Worm (Caenorhabditis elegans) whole organism, L1 larva: ENCODE measurements around the gene Y37A1A.3.

Source experiments
- C04F5.9 ChIP-seq: sonication (generic microtip); optimal IDR thresholded peaks from 2 replicates; lab custom pipeline; 2016; ENCODE audit warnings: missing genetic modification characterization, missing compliant biosample characterization
- C16A3.4 ChIP-seq: fragments of 150-350 bp; optimal IDR thresholded peaks from 2 replicates; lab custom pipeline; 2014; ENCODE audit warnings: missing biosample characterization, missing genetic modification characterization
- F16B12.6 ChIP-seq: fragments of 150-350 bp; optimal IDR thresholded peaks from 2 replicates; lab custom pipeline; 2014; ENCODE audit warnings: missing biosample characterization, missing genetic modification characterization
- ama-1 ChIP-seq: fragments of 150-350 bp; optimal IDR thresholded peaks from 2 replicates; lab custom pipeline; 2014
- blmp-1 ChIP-seq: fragments of 150-350 bp; optimal IDR thresholded peaks from 2 replicates; lab custom pipeline; 2014; ENCODE audit warnings: missing biosample characterization, missing genetic modification characterization
- ceh-63 ChIP-seq: fragments of 200-800 bp; sonication (Bioruptor generic); optimal IDR thresholded peaks from 2 replicates; lab custom pipeline; 2018; ENCODE audit warnings: mild to moderate bottlenecking, missing genetic modification characterization, missing compliant biosample characterization
- ceh-82 ChIP-seq, 3 experiments: fragments of 150-350 bp in 1 of 3; sonication (generic microtip) in 2 of 3; optimal IDR thresholded peaks; 2 replicates each; lab custom pipeline; 2014 to 2017; ENCODE audit warnings: missing biosample characterization in 3 of 3, missing genetic modification characterization in 3 of 3
- dpl-1 ChIP-seq, 3 experiments: fragments of 150-350 bp in 2 of 3; sonication (generic microtip) in 1 of 3; optimal IDR thresholded peaks; 2 replicates each; lab custom pipeline; 2014 to 2017; ENCODE audit warnings: missing biosample characterization in 3 of 3, missing genetic modification characterization in 3 of 3, missing genetic modification reagents in 3 of 3
- efl-1 ChIP-seq, 4 experiments: fragments of 150-350 bp; optimal IDR thresholded peaks in 3 of 4; peaks in 1 of 4; 1 replicate in 1 of 4; 2 replicates in 3 of 4; lab custom pipeline; 2014; ENCODE audit warnings: missing biosample characterization in 2 of 4, missing genetic modification characterization in 2 of 4, missing genetic modification reagents in 2 of 4
- efl-3 ChIP-seq: fragments of 200-800 bp; sonication (Bioruptor generic); optimal IDR thresholded peaks from 2 replicates; lab custom pipeline; 2018; ENCODE audit warnings: mild to moderate bottlenecking, missing genetic modification characterization, missing compliant biosample characterization
- elt-2 ChIP-seq: sonication (generic microtip); optimal IDR thresholded peaks from 2 replicates; lab custom pipeline; 2016; ENCODE audit warnings: missing genetic modification characterization, mild to moderate bottlenecking, inconsistent platforms, missing compliant biosample characterization, missing genetic modification reagents
- elt-3 ChIP-seq, 6 experiments: fragments of 150-350 bp in 1 of 6; sonication (generic microtip); optimal IDR thresholded peaks; 2 replicates each; lab custom pipeline; 2017 to 2018; ENCODE audit warnings: missing biosample characterization in 6 of 6, missing genetic modification characterization in 6 of 6, inconsistent platforms in 1 of 6
- fkh-10 ChIP-seq: sonication (generic microtip); optimal IDR thresholded peaks from 2 replicates; lab custom pipeline; 2017; ENCODE audit warnings: missing biosample characterization, missing genetic modification reagents, missing genetic modification characterization
- fkh-4 ChIP-seq: sonication (generic microtip); optimal IDR thresholded peaks from 2 replicates; lab custom pipeline; 2016; ENCODE audit warnings: missing compliant biosample characterization, missing genetic modification characterization, borderline replicate concordance
- fkh-8 ChIP-seq: sonication (generic microtip); optimal IDR thresholded peaks from 2 replicates; lab custom pipeline; 2016; ENCODE audit warnings: mild to moderate bottlenecking, missing genetic modification characterization, missing compliant biosample characterization
- grh-1 ChIP-seq: fragments of 200-800 bp; sonication (Bioruptor generic); IDR thresholded peaks from 2 replicates; pipeline ENCODE4 v1.3.6; 2022; ENCODE audit warnings: missing genetic modification reagents, missing genetic modification characterization, missing compliant biosample characterization
- hlh-4 ChIP-seq: sonication (generic microtip); optimal IDR thresholded peaks from 2 replicates; lab custom pipeline; 2016; ENCODE audit warnings: mild to moderate bottlenecking, missing genetic modification characterization, missing compliant biosample characterization
- lin-15B ChIP-seq: fragments of 150-350 bp; sonication (generic microtip); optimal IDR thresholded peaks from 3 replicates; lab custom pipeline; 2014; ENCODE audit warnings: missing biosample characterization, missing genetic modification characterization
- lin-35 ChIP-seq, 2 experiments: fragments of 150-350 bp; optimal IDR thresholded peaks; 2 replicates each; lab custom pipeline; 2014; ENCODE audit warnings: missing biosample characterization in 2 of 2, missing genetic modification characterization in 2 of 2, missing genetic modification reagents in 2 of 2
- lsy-2 ChIP-seq, 2 experiments: fragments of 150-350 bp; optimal IDR thresholded peaks; 2 replicates each; lab custom pipeline; 2014; ENCODE audit warnings: missing biosample characterization in 2 of 2, missing genetic modification characterization in 2 of 2
- mab-9 ChIP-seq: fragments of 200-800 bp; sonication (Bioruptor generic); IDR thresholded peaks from 2 replicates; pipeline ENCODE4 v1.3.6; 2022; ENCODE audit warnings: missing genetic modification reagents, missing genetic modification characterization, missing compliant biosample characterization
- mdl-1 ChIP-seq, 2 experiments: fragments of 150-350 bp; optimal IDR thresholded peaks; 2 replicates each; lab custom pipeline; 2014 to 2017; ENCODE audit warnings: missing biosample characterization in 2 of 2, missing genetic modification characterization in 2 of 2, inconsistent platforms in 1 of 2
- mef-2 ChIP-seq: fragments of 150-350 bp; optimal IDR thresholded peaks from 2 replicates; lab custom pipeline; 2014; ENCODE audit warnings: missing biosample characterization, missing genetic modification characterization
- nhr-11 ChIP-seq: fragments of 150-350 bp; optimal IDR thresholded peaks from 2 replicates; lab custom pipeline; 2014; ENCODE audit warnings: missing biosample characterization, missing genetic modification characterization
- nhr-19 ChIP-seq: fragments of 200-800 bp; sonication (Bioruptor generic); conservative IDR thresholded peaks from 2 replicates; pipeline ENCODE4 v1.3.6; 2022; ENCODE audit warnings: missing genetic modification characterization, missing compliant biosample characterization
- nhr-20 ChIP-seq: sonication (generic microtip); optimal IDR thresholded peaks from 2 replicates; lab custom pipeline; 2016; ENCODE audit warnings: mild to moderate bottlenecking, missing genetic modification characterization, missing compliant biosample characterization
- nhr-71 ChIP-seq: sonication (generic microtip); optimal IDR thresholded peaks from 2 replicates; lab custom pipeline; 2016; ENCODE audit warnings: mild to moderate bottlenecking, missing genetic modification characterization, moderate library complexity, missing compliant biosample characterization
- nhr-77 ChIP-seq: fragments of 150-350 bp; optimal IDR thresholded peaks from 2 replicates; lab custom pipeline; 2014; ENCODE audit warnings: missing biosample characterization, missing genetic modification characterization
- nhr-85 ChIP-seq: sonication (generic microtip); peaks from one replicate; lab custom pipeline; 2016; ENCODE audit warnings: missing genetic modification characterization, inconsistent platforms, missing compliant biosample characterization
- nhr-90 ChIP-seq: sonication (generic microtip); optimal IDR thresholded peaks from 2 replicates; lab custom pipeline; 2016; ENCODE audit warnings: mild to moderate bottlenecking, missing genetic modification characterization, missing compliant biosample characterization; ENCODE audit not compliant: poor library complexity
- pax-3 ChIP-seq: fragments of 200-800 bp; sonication (Bioruptor generic); optimal IDR thresholded peaks from 2 replicates; lab custom pipeline; 2018; ENCODE audit warnings: mild to moderate bottlenecking, missing genetic modification characterization, moderate library complexity, missing compliant biosample characterization
- pqm-1 ChIP-seq: sonication (generic microtip); optimal IDR thresholded peaks from 3 replicates; lab custom pipeline; 2017; ENCODE audit warnings: missing biosample characterization, missing genetic modification characterization
- skn-1 ChIP-seq: fragments of 150-350 bp; optimal IDR thresholded peaks from 2 replicates; lab custom pipeline; 2014; ENCODE audit warnings: missing biosample characterization, missing genetic modification characterization
- snu-23 ChIP-seq: sonication (generic microtip); optimal IDR thresholded peaks from 2 replicates; lab custom pipeline; 2016; ENCODE audit warnings: missing genetic modification characterization, missing compliant biosample characterization
- sox-4 ChIP-seq: sonication (generic microtip); optimal IDR thresholded peaks from 2 replicates; lab custom pipeline; 2016; ENCODE audit warnings: missing genetic modification characterization, missing compliant biosample characterization
- sup-37 ChIP-seq: fragments of 200-800 bp; sonication (Bioruptor generic); optimal IDR thresholded peaks from 2 replicates; lab custom pipeline; 2018; ENCODE audit warnings: mild to moderate bottlenecking, missing genetic modification characterization, missing compliant biosample characterization
- tbx-2 ChIP-seq: sonication (generic microtip); optimal IDR thresholded peaks from 2 replicates; lab custom pipeline; 2016; ENCODE audit warnings: missing genetic modification characterization, missing compliant biosample characterization
- unc-86 ChIP-seq: sonication (generic microtip); optimal IDR thresholded peaks from 2 replicates; lab custom pipeline; 2016; ENCODE audit warnings: missing genetic modification characterization, missing compliant biosample characterization
- unc-98 ChIP-seq: fragments of 200-800 bp; sonication (Bioruptor generic); IDR thresholded peaks from 2 replicates; pipeline ENCODE4 v1.3.6; 2022; ENCODE audit warnings: missing genetic modification characterization, missing compliant biosample characterization
- zip-4 ChIP-seq: fragments of 200-800 bp; sonication (Bioruptor generic); optimal IDR thresholded peaks from 2 replicates; lab custom pipeline; 2018; ENCODE audit warnings: mild to moderate bottlenecking, missing genetic modification characterization, moderate library complexity, missing compliant biosample characterization
- ztf-4 ChIP-seq: fragments of 150-350 bp; optimal IDR thresholded peaks from 2 replicates; lab custom pipeline; 2014; ENCODE audit warnings: missing biosample characterization, missing genetic modification characterization

Gene Y37A1A.3

DNA sequence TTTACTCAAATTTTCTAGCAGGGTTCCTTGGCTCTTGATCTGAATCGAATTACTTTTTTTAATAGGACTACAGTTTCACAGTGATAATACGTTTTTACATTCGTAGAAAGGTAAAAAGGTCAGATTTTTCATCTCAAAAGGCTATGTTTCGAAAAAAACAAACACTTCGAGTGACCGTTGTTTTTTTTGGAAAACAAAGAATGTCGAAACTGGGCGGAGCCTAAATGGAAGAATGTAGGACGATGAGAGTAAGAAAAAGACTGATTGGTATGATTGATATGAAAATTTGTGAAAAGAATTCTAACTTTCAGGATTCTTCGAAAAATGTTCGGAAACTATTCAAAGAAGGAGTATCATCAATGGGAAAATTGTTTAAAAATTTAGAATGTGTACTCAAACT, 10.3 kb upstream of the Y37A1A.3 start, which contains the start of gene Y37A1A.2:
Gene Y37A1A.2 (minus strand): TSS at position 101 of the 400 bp plus-strand sequence.
- TF ChIP-seq nhr-19: no peak
- no peak for TF ChIP-seq ceh-63
- no peak for TF ChIP-seq ztf-4 (tag; lab: Kevin White, UChicago)
- TF ChIP-seq fkh-10: no peak
- TF ChIP-seq blmp-1: no peak
- no peak for TF ChIP-seq unc-98 (GFP tag; lab: Robert Waterston, UW)
- TF ChIP-seq pqm-1: no peak
- TF ChIP-seq unc-86 (tag; lab: Kevin White, UChicago): no peak
- no peak for TF ChIP-seq mef-2 (tag; lab: Kevin White, UChicago)
- TF ChIP-seq F16B12.6 (tag; lab: Kevin White, UChicago): no peak
- no peak for TF ChIP-seq mdl-1 (tag; optimal IDR thresholded peaks at IDR 0.05; lab: Kevin White, UChicago)
- TF ChIP-seq zip-4: no peak
- TF ChIP-seq C16A3.4 (tag; lab: Kevin White, UChicago): no peak
- TF ChIP-seq fkh-4 (tag; lab: Kevin White, UChicago): no peak
- no peak for TF ChIP-seq pax-3 (tag; lab: Kevin White, UChicago)
- TF ChIP-seq, all 84 proteins: peak for 0

- TF ChIP-seq efl-1 (optimal IDR thresholded peaks at IDR 0.05; lab: Kevin White, UChicago): no peak
- TF ChIP-seq efl-1 (GFP tag; optimal IDR thresholded peaks at IDR 0.05 in 1 of 2; lab: Kevin White, UChicago): peak in 1 of 2 experiments; percentile 52
- peak; percentile 87 for TF ChIP-seq nhr-19
- TF ChIP-seq mef-2 (tag; lab: Kevin White, UChicago): no peak
- TF ChIP-seq snu-23 (GFP tag; lab: Kevin White, UChicago): peak; percentile 72
- TF ChIP-seq nhr-85 (tag; lab: Kevin White, UChicago): peak; percentile 92
- no peak for TF ChIP-seq ceh-82 (tag; optimal IDR thresholded peaks at IDR 0.05; lab: Kevin White, UChicago)
- TF ChIP-seq hlh-4 (tag; lab: Kevin White, UChicago): no peak
- TF ChIP-seq sup-37: no peak
- TF ChIP-seq grh-1 (GFP tag; lab: Robert Waterston, UW): peak; percentile 67
- no peak for TF ChIP-seq elt-2
- peak in 4 of 6 experiments; percentile 20 to 94 (median 56) for TF ChIP-seq elt-3 (tag; optimal IDR thresholded peaks at IDR 0.05; lab: Kevin White, UChicago)
- TF ChIP-seq nhr-90 (tag; lab: Kevin White, UChicago): peak; percentile 68
- peak; percentile 72 for TF ChIP-seq tbx-2
- no peak for TF ChIP-seq sox-4 (tag; lab: Kevin White, UChicago)
- TF ChIP-seq blmp-1: peak; percentile 77
- TF ChIP-seq nhr-20 (tag; lab: Kevin White, UChicago): peak; percentile 92
- peak; percentile 78 for TF ChIP-seq nhr-71 (tag; lab: Kevin White, UChicago)
- TF ChIP-seq dpl-1 (GFP tag; optimal IDR thresholded peaks at IDR 0.05; lab: Kevin White, UChicago): peak in 1 of 3 experiments; percentile 8
- TF ChIP-seq skn-1 (tag; lab: Kevin White, UChicago): peak; percentile 7
- no peak for TF ChIP-seq fkh-10
- TF ChIP-seq lin-35 (GFP tag; optimal IDR thresholded peaks at IDR 0.05; lab: Kevin White, UChicago): peak in 1 of 2 experiments; percentile 58
- no peak for TF ChIP-seq nhr-11 (tag; lab: Kevin White, UChicago)
- no peak for TF ChIP-seq mdl-1 (tag; optimal IDR thresholded peaks at IDR 0.05; lab: Kevin White, UChicago)
- TF ChIP-seq lsy-2 (tag; optimal IDR thresholded peaks at IDR 0.05; lab: Kevin White, UChicago): no peak
Measured at ce11 chrIV:13910931-13911330, 8.3 kb upstream of the Y37A1A.3 start.

DNA sequence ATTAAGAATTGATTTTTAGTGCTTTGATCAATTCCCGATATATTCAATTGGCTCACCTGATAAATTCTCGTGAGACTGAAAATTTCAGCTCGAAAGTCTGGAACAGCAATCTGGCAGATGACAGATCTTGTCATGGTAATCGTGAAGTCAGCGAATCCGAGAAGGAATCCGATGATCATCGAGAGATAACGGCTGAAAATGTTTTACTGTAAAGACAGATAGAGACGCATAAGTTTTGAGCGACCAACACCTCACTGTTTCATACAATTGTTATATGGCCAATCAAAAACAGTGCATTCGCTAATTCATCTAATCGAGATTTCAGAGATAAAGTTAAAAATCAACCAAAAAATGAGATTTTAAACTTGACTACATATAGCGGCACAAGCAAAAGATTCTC, 3.7 kb upstream of the Y37A1A.3 start:
- TF ChIP-seq lin-15B (tag; lab: Kevin White, UChicago) (no peak), mab-9 (GFP tag; lab: Robert Waterston, UW) (no peak), sup-37 (no peak), nhr-90 (tag; lab: Kevin White, UChicago) (no peak), fkh-8 (no peak), pqm-1 (no peak), lin-35 (GFP tag; optimal IDR thresholded peaks at IDR 0.05; lab: Kevin White, UChicago) (no peak), ztf-4 (tag; lab: Kevin White, UChicago) (no peak), C04F5.9 (tag; lab: Kevin White, UChicago) (no peak), unc-86 (tag; lab: Kevin White, UChicago) (no peak), nhr-77 (no peak), dpl-1 (GFP tag; optimal IDR thresholded peaks at IDR 0.05; lab: Kevin White, UChicago) (no peak), ama-1 (lab: Kevin White, UChicago) (no peak), sox-4 (tag; lab: Kevin White, UChicago) (no peak), efl-3 (no peak)
